Worm (Caenorhabditis elegans): ENCODE data around the gene tmem-132.

tmem-132 gene

DNA sequence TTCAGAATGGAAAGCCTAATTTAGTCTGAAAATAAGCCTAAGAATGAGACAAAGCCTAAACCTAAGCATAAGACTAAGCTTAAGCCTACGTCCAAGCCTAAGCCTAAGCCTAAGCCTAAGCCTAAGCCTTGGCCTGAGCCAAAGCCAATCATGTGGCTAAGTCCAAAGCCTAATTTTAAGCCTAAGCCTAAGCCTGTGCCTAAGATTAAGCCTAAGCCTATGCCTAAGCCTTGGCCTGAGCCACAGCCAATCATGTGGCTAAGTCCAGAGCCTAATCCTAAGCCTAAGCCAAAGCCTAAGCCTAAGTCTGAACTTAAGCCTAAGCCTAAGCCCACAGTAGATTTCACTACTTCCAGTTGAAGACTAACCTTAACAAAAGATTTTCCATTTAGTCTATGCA lies 41.1 kb upstream of the tmem-132 start (continued):
- no peak for TF ChIP-seq lin-54 (GFP tag; optimal IDR thresholded peaks at IDR 0.05)

DNA sequence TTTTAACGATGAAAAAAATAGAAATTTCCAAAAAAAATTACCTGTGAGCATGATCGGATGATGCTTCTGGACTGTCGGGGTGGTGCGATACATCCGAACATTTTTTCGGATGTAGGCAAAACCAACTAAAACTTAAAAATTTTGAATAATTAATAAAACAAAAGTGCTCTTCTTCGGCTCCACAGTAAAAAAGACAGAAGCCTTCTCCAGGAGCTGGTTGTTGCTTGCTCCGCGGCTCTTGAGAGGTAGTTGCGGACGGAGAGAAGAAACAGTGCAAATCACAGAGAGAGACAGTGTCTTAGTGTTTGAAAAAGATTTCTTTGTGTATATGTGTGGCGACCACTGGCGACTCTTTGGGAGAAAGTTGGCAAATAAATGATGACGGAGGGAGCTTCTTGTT lies 39.8 kb upstream of the tmem-132 start, which contains the start of gene gldi-9:
gldi-9 (minus strand) TSS at position 101 of the 400 bp plus-strand sequence.
- TF ChIP-seq tlf-1 (GFP tag; optimal IDR thresholded peaks at IDR 0.05) (no peak), T26A5.8 (tag; optimal IDR thresholded peaks at IDR 0.05) (no peak), Y56A3A.18 (GFP tag; IDR thresholded peaks at IDR 0.05) (no peak), F57C9.4 (tag; optimal IDR thresholded peaks at IDR 0.05) (no peak), athp-1 (tag; optimal IDR thresholded peaks at IDR 0.05) (no peak), rec-8 (tag; optimal IDR thresholded peaks at IDR 0.05) (no peak), F39B2.1 (GFP tag; IDR thresholded peaks at IDR 0.05) (no peak), B0035.1 (tag; optimal IDR thresholded peaks at IDR 0.05) (no peak), somi-1 (GFP tag; optimal IDR thresholded peaks at IDR 0.05) (no peak), madf-6 (GFP tag; IDR thresholded peaks at IDR 0.05) (no peak), sea-2 (GFP tag; IDR thresholded peaks at IDR 0.05) (no peak), attf-3 (GFP tag; conservative IDR thresholded peaks at IDR 0.05) (no peak), mel-28 (tag; optimal IDR thresholded peaks at IDR 0.05; ENCODE audit: borderline replicate concordance) (no peak), zim-3 (tag; optimal IDR thresholded peaks at IDR 0.05) (no peak), repo-1 (tag; optimal IDR thresholded peaks at IDR 0.05) (no peak), hrde-1 (tag; optimal IDR thresholded peaks at IDR 0.05; ENCODE audit: borderline replicate concordance) (no peak)

DNA sequence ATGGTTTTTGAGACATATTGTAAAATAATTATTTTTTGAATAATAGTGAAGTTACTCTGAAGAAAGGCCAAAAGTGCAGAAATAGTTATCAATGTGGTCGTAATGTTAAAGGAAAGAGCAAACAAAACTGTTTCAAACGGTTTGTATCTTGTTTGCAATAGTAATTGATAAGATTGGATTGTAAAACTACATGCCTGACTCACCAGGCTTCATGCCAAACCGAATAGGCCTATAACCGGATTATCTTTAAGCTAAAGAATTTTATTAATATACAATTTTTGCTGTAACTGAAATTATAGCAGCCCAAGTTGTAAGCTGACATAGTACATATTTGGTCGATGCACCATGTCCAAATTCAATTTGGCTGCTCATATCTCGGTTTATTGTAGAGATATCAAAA lies 30.1 kb upstream of the tmem-132 start, which contains the start of gene Y71H2AM.14:
Y71H2AM.14 (minus strand) TSS at position 101 of the 400 bp plus-strand sequence.
- TF ChIP-seq hrde-1 (tag; optimal IDR thresholded peaks at IDR 0.05; ENCODE audit: borderline replicate concordance), result no peak
- TF ChIP-seq let-607 (tag; optimal IDR thresholded peaks at IDR 0.05), result no peak
- no peak for TF ChIP-seq bed-1 (GFP tag; IDR thresholded peaks at IDR 0.05)

- peak; percentile 73 for TF ChIP-seq pha-4 (tag; optimal IDR thresholded peaks at IDR 0.05)
- TF ChIP-seq F22D6.2 (tag; optimal IDR thresholded peaks at IDR 0.05), result no peak
- TF ChIP-seq lsy-27 (tag; optimal IDR thresholded peaks at IDR 0.05; ENCODE audit: borderline replicate concordance, insufficient read depth), result no peak
- no peak for TF ChIP-seq ztf-22 (GFP tag; optimal IDR thresholded peaks at IDR 0.05)
- peak; percentile 33 for TF ChIP-seq attf-5 (GFP tag; optimal IDR thresholded peaks at IDR 0.05)
- TF ChIP-seq somi-1 (GFP tag; optimal IDR thresholded peaks at IDR 0.05), result no peak
- no peak for TF ChIP-seq B0019.2 (GFP tag; conservative IDR thresholded peaks at IDR 0.05)
- TF ChIP-seq nfya-1 (tag; optimal IDR thresholded peaks at IDR 0.05; ENCODE audit: borderline replicate concordance, insufficient read depth), result no peak
- no peak for TF ChIP-seq cebp-1 (GFP tag; IDR thresholded peaks at IDR 0.05)
- TF ChIP-seq cebp-1 (tag; optimal IDR thresholded peaks at IDR 0.05), result peak; percentile 57
- TF ChIP-seq dpl-1 (GFP tag; optimal IDR thresholded peaks at IDR 0.05), result no peak
- TF ChIP-seq nhr-80 (tag; optimal IDR thresholded peaks at IDR 0.05), result peak; percentile 88
- peak; percentile 50 for TF ChIP-seq ets-4 (GFP tag; optimal IDR thresholded peaks at IDR 0.05)
- no peak for TF ChIP-seq fkh-3 (tag; optimal IDR thresholded peaks at IDR 0.05)
These were observed 23.1 kb upstream of the tmem-132 start, which contains the start of gene cest-25 for ce11 chrIII:2739469-2739868. Gene cest-25, minus strand, starts transcription at chrIII:2739531.
